Fruit fly (Drosophila melanogaster) whole organism, embryonic: ENCODE results near the gene CG5080.
A peak's percentile ranks its signal among the peaks of the same experiment; 100 is the strongest.

Experiments
- B-H1 ChIP-seq: fragments of 200-800 bp; sonication (Bioruptor generic); IDR thresholded peaks from 3 replicates; pipeline ENCODE4 v1.3.6; 2022; ENCODE audit warnings: missing biosample characterization, missing genetic modification characterization
- B-H2 ChIP-seq: fragments of 200-800 bp; sonication (Bioruptor generic); optimal IDR thresholded peaks from 2 replicates; lab custom pipeline; 2018; ENCODE audit warnings: missing biosample characterization, mild to moderate bottlenecking, missing genetic modification characterization
- BEAF-32 ChIP-seq: fragments of 200-800 bp; sonication (Bioruptor generic); optimal IDR thresholded peaks from 3 replicates; lab custom pipeline; 2017; ENCODE audit warnings: missing biosample characterization, missing genetic modification characterization, mild to moderate bottlenecking, moderate library complexity, missing genetic modification reagents
- CG11695 ChIP-seq: fragments of 200-800 bp; sonication (Bioruptor generic); IDR thresholded peaks from 3 replicates; pipeline ENCODE4 v1.3.6; 2022; ENCODE audit warnings: missing biosample characterization, missing genetic modification characterization
- CG12219 ChIP-seq: fragments of 200-800 bp; sonication (Bioruptor generic); optimal IDR thresholded peaks from 3 replicates; lab custom pipeline; 2018; ENCODE audit warnings: missing biosample characterization, mild to moderate bottlenecking, missing genetic modification characterization
- CG12236 ChIP-seq: fragments of 200-800 bp; sonication (Bioruptor generic); optimal IDR thresholded peaks from 2 replicates; lab custom pipeline; 2016; ENCODE audit warnings: missing biosample characterization, missing genetic modification characterization
- CG1233 ChIP-seq: fragments of 200-800 bp; sonication (Bioruptor generic); optimal IDR thresholded peaks from 4 replicates; lab custom pipeline; 2018; ENCODE audit warnings: missing biosample characterization, mild to moderate bottlenecking, missing genetic modification characterization
- CG13287 ChIP-seq: fragments of 200-800 bp; sonication (Bioruptor generic); IDR thresholded peaks from 2 replicates; pipeline ENCODE4 v1.3.6; 2022; ENCODE audit warnings: missing biosample characterization, missing genetic modification characterization; ENCODE audit not compliant: partially characterized antibody
- CG14710 ChIP-seq: fragments of 200-800 bp; sonication (Bioruptor generic); optimal IDR thresholded peaks from 3 replicates; lab custom pipeline; 2019; ENCODE audit warnings: missing biosample characterization, mild to moderate bottlenecking, missing genetic modification characterization, moderate library complexity
- CG1529 ChIP-seq: fragments of 200-800 bp; sonication (Bioruptor generic); optimal IDR thresholded peaks from 3 replicates; lab custom pipeline; 2018; ENCODE audit warnings: missing biosample characterization, missing genetic modification characterization
- CG1603 ChIP-seq: fragments of 200-800 bp; sonication (Bioruptor generic); optimal IDR thresholded peaks from 2 replicates; lab custom pipeline; 2019; ENCODE audit warnings: missing biosample characterization, mild to moderate bottlenecking, missing genetic modification characterization, moderate library complexity
- CG1647 ChIP-seq: fragments of 200-800 bp; sonication (Bioruptor generic); optimal IDR thresholded peaks from 3 replicates; lab custom pipeline; 2016; ENCODE audit warnings: missing biosample characterization, missing genetic modification characterization
- CG2712 ChIP-seq: fragments of 200-800 bp; optimal IDR thresholded peaks from 3 replicates; lab custom pipeline; 2019; ENCODE audit warnings: missing biosample characterization, mild to moderate bottlenecking, missing genetic modification characterization, moderate library complexity
- CG2875 ChIP-seq: fragments of 200-800 bp; sonication (Bioruptor generic); optimal IDR thresholded peaks from 2 replicates; lab custom pipeline; 2017; ENCODE audit warnings: missing biosample characterization, mild to moderate bottlenecking, missing genetic modification characterization, missing genetic modification reagents
- CG32532 ChIP-seq: fragments of 200-800 bp; sonication (Bioruptor generic); IDR thresholded peaks from 2 replicates; pipeline ENCODE4 v1.3.6; 2022; ENCODE audit warnings: missing biosample characterization, missing genetic modification characterization
- CG3281 ChIP-seq: fragments of 200-800 bp; sonication (Bioruptor generic); optimal IDR thresholded peaks from 3 replicates; lab custom pipeline; 2017; ENCODE audit warnings: missing biosample characterization, mild to moderate bottlenecking, missing genetic modification characterization
- CG4282 ChIP-seq: fragments of 200-800 bp; sonication (Bioruptor generic); optimal IDR thresholded peaks from 2 replicates; lab custom pipeline; 2016; ENCODE audit warnings: missing biosample characterization, missing genetic modification characterization
- CG6813 ChIP-seq: fragments of 200-800 bp; sonication (Bioruptor generic); optimal IDR thresholded peaks from 2 replicates; lab custom pipeline; 2017; ENCODE audit warnings: missing biosample characterization, missing genetic modification characterization, mild to moderate bottlenecking, moderate library complexity, missing genetic modification reagents
- CG7745 ChIP-seq: fragments of 200-800 bp; sonication (Bioruptor generic); optimal IDR thresholded peaks from 2 replicates; lab custom pipeline; 2018; ENCODE audit warnings: missing biosample characterization, mild to moderate bottlenecking, missing genetic modification characterization, moderate library complexity
- CG8924 ChIP-seq: fragments of 200-800 bp; optimal IDR thresholded peaks from 3 replicates; lab custom pipeline; 2019; ENCODE audit warnings: missing biosample characterization, mild to moderate bottlenecking, missing genetic modification characterization, moderate library complexity
- CG9609 ChIP-seq: fragments of 200-800 bp; sonication (Bioruptor generic); optimal IDR thresholded peaks from 3 replicates; lab custom pipeline; 2016; ENCODE audit warnings: missing biosample characterization, missing genetic modification characterization
- D19A ChIP-seq: fragments of 200-800 bp; optimal IDR thresholded peaks from 3 replicates; lab custom pipeline; 2019; ENCODE audit warnings: missing biosample characterization, mild to moderate bottlenecking, missing genetic modification characterization, moderate library complexity
- D19B ChIP-seq: fragments of 200-800 bp; sonication (Bioruptor generic); optimal IDR thresholded peaks from 2 replicates; lab custom pipeline; 2017; ENCODE audit warnings: missing biosample characterization, mild to moderate bottlenecking, missing genetic modification characterization
- Dp ChIP-seq: fragments of 200-800 bp; sonication (Bioruptor generic); optimal IDR thresholded peaks from 2 replicates; lab custom pipeline; 2018; ENCODE audit warnings: missing biosample characterization, mild to moderate bottlenecking, missing genetic modification characterization, moderate library complexity
- Ets97D ChIP-seq: fragments of 200-800 bp; sonication (Bioruptor generic); optimal IDR thresholded peaks from 3 replicates; lab custom pipeline; 2016; ENCODE audit warnings: missing biosample characterization, missing genetic modification characterization
- HmgZ ChIP-seq: fragments of 200-800 bp; sonication (Bioruptor generic); optimal IDR thresholded peaks from 2 replicates; lab custom pipeline; 2018; ENCODE audit warnings: missing biosample characterization, mild to moderate bottlenecking, missing genetic modification characterization
- Hr51 ChIP-seq, 2 experiments: fragments of 200-800 bp; sonication (Bioruptor generic); optimal IDR thresholded peaks; 2 replicates in 1 of 2; 3 replicates in 1 of 2; lab custom pipeline; 2016 to 2018; ENCODE audit warnings: missing biosample characterization in 2 of 2, missing genetic modification characterization in 2 of 2, mild to moderate bottlenecking in 1 of 2, moderate library complexity in 1 of 2
- Jarid2 ChIP-seq: fragments of 200-800 bp; sonication (Bioruptor generic); optimal IDR thresholded peaks from 3 replicates; lab custom pipeline; 2017; ENCODE audit warnings: mild to moderate bottlenecking, missing biosample characterization, missing genetic modification reagents, missing genetic modification characterization
- Kr ChIP-seq: fragments of 200-800 bp; sonication (Bioruptor generic); optimal IDR thresholded peaks from 2 replicates; lab custom pipeline; 2017; ENCODE audit warnings: missing biosample characterization, mild to moderate bottlenecking, missing genetic modification characterization
- Lhr ChIP-seq: fragments of 200-800 bp; sonication (Bioruptor generic); optimal IDR thresholded peaks from 3 replicates; lab custom pipeline; 2017; ENCODE audit warnings: mild to moderate bottlenecking, missing biosample characterization, missing genetic modification reagents, missing genetic modification characterization
- Tbp ChIP-seq: fragments of >200 bp; optimal IDR thresholded peaks from 2 replicates; lab custom pipeline; 2018; ENCODE audit warnings: missing biosample characterization, missing genetic modification characterization
- ara ChIP-seq: fragments of 200-800 bp; sonication (Bioruptor generic); IDR thresholded peaks from 2 replicates; pipeline ENCODE4 v1.3.6; 2022; ENCODE audit warnings: missing biosample characterization, missing genetic modification characterization
- bigmax ChIP-seq: fragments of 200-800 bp; sonication (Bioruptor generic); optimal IDR thresholded peaks from 2 replicates; lab custom pipeline; 2018; ENCODE audit warnings: missing biosample characterization, mild to moderate bottlenecking, missing genetic modification characterization
- cato ChIP-seq: fragments of 200-800 bp; sonication (Bioruptor generic); optimal IDR thresholded peaks from 2 replicates; lab custom pipeline; 2016; ENCODE audit warnings: missing biosample characterization, missing genetic modification characterization, borderline replicate concordance
- croc ChIP-seq: fragments of 200-800 bp; sonication (Bioruptor generic); conservative IDR thresholded peaks from 3 replicates; pipeline ENCODE4 v1.3.6; 2022; ENCODE audit warnings: missing biosample characterization, missing genetic modification characterization
- da ChIP-seq: fragments of 200-800 bp; sonication (Bioruptor generic); optimal IDR thresholded peaks from 2 replicates; lab custom pipeline; 2016; ENCODE audit warnings: missing biosample characterization, missing genetic modification characterization
- dan ChIP-seq: fragments of 200-800 bp; sonication (Bioruptor generic); IDR thresholded peaks from 2 replicates; pipeline ENCODE4 v1.3.6; 2022; ENCODE audit warnings: missing biosample characterization, missing genetic modification characterization
- dpn ChIP-seq, 2 experiments: fragments of 200-800 bp; sonication (Bioruptor generic); optimal IDR thresholded peaks; 3 replicates each; lab custom pipeline; 2016; ENCODE audit warnings: missing biosample characterization in 2 of 2, missing genetic modification characterization in 2 of 2
- ewg ChIP-seq: fragments of 200-800 bp; sonication (Bioruptor generic); optimal IDR thresholded peaks from 3 replicates; lab custom pipeline; 2017; ENCODE audit warnings: mild to moderate bottlenecking, missing biosample characterization, missing genetic modification reagents, missing genetic modification characterization
- exex ChIP-seq: fragments of 200-800 bp; sonication (Bioruptor generic); optimal IDR thresholded peaks from 4 replicates; lab custom pipeline; 2018; ENCODE audit warnings: missing biosample characterization, mild to moderate bottlenecking, missing genetic modification characterization, moderate library complexity
- fd64A ChIP-seq: fragments of 200-800 bp; sonication (Bioruptor generic); optimal IDR thresholded peaks from 3 replicates; lab custom pipeline; 2018; ENCODE audit warnings: missing biosample characterization, mild to moderate bottlenecking, missing genetic modification characterization
- gsb ChIP-seq: fragments of 200-800 bp; sonication (Bioruptor generic); IDR thresholded peaks from 2 replicates; pipeline ENCODE4 v1.3.6; 2022; ENCODE audit warnings: missing biosample characterization, missing genetic modification characterization
- nmo ChIP-seq: fragments of 200-800 bp; sonication (Bioruptor generic); optimal IDR thresholded peaks from 2 replicates; lab custom pipeline; 2018; ENCODE audit warnings: missing biosample characterization, mild to moderate bottlenecking, missing genetic modification characterization, moderate library complexity
- p53 ChIP-seq: fragments of 200-800 bp; sonication (Bioruptor generic); optimal IDR thresholded peaks from 2 replicates; lab custom pipeline; 2016; ENCODE audit warnings: missing biosample characterization, missing genetic modification characterization
- rib ChIP-seq: fragments of 200-800 bp; sonication (Bioruptor generic); IDR thresholded peaks from 2 replicates; pipeline ENCODE4 v1.3.6; 2022; ENCODE audit warnings: missing biosample characterization, missing genetic modification characterization
- sd ChIP-seq: fragments of 200-800 bp; sonication (Bioruptor generic); optimal IDR thresholded peaks from 3 replicates; lab custom pipeline; 2018; ENCODE audit warnings: missing biosample characterization, mild to moderate bottlenecking, missing genetic modification characterization, moderate library complexity
- slp2 ChIP-seq: fragments of 200-800 bp; sonication (Bioruptor generic); optimal IDR thresholded peaks from 2 replicates; lab custom pipeline; 2016; ENCODE audit warnings: missing biosample characterization, missing genetic modification characterization
- stc ChIP-seq: fragments of 200-800 bp; sonication (Bioruptor generic); IDR thresholded peaks from 2 replicates; pipeline ENCODE4 v1.3.6; 2022; ENCODE audit warnings: missing biosample characterization, missing genetic modification characterization
- tll ChIP-seq, 2 experiments: fragments of 200-800 bp in 1 of 2; fragments of >200 bp in 1 of 2; sonication (Bioruptor generic) in 1 of 2; optimal IDR thresholded peaks; 2 replicates each; lab custom pipeline; 2017 to 2019; ENCODE audit warnings: missing biosample characterization in 2 of 2, missing genetic modification characterization in 2 of 2, mild to moderate bottlenecking in 1 of 2, moderate library complexity in 1 of 2
- yki ChIP-seq: fragments of >200 bp; optimal IDR thresholded peaks from 3 replicates; lab custom pipeline; 2018
- zfh1 ChIP-seq: fragments of 200-800 bp; sonication (Bioruptor generic); IDR thresholded peaks from 3 replicates; pipeline ENCODE4 v1.3.6; 2022; ENCODE audit warnings: missing biosample characterization, missing genetic modification characterization

CG5080 gene

dm6 chr2L:1150554-1150953, 13.1 kb downstream of the CG5080 start, which contains the start of the genes Tfb4 and Vps29 (continued):
- TF ChIP-seq B-H2 (GFP tag; lab: Kevin White, UChicago) (peak; percentile 56), da (no peak), CG1647 (GFP tag; lab: Kevin White, UChicago) (no peak), fd64A (GFP tag; lab: Kevin White, UChicago) (no peak), CG4282 (GFP tag; lab: Kevin White, UChicago) (no peak), CG6813 (GFP tag; lab: Kevin White, UChicago) (no peak), bigmax (GFP tag; lab: Kevin White, UChicago) (no peak), Dp (GFP tag; lab: Kevin White, UChicago) (peak; percentile 65), CG9609 (GFP tag; lab: Kevin White, UChicago) (no peak), CG1233 (no peak), Lhr (no peak), gsb (no peak), sd (tag; lab: Kevin White, UChicago) (no peak), dpn (GFP tag; optimal IDR thresholded peaks at IDR 0.05; lab: Kevin White, UChicago) (peak; percentile 28 to 73), CG3281 (no peak), BEAF-32 (peak; percentile 66), ewg (no peak), CG32532 (peak; percentile 58), CG11695 (GFP tag; lab: Robert Waterston, UW) (0 out of 3 replicates have a peak, but pooled peaks have one; percentile 12), dan (no peak), CG7745 (tag; lab: Kevin White, UChicago) (no peak), slp2 (GFP tag; lab: Kevin White, UChicago) (no peak), zfh1 (peak; percentile 65; the same call in 2 of the 3 replicates), CG1529 (GFP tag; lab: Kevin White, UChicago) (no peak), Ets97D (GFP tag; lab: Kevin White, UChicago) (peak; percentile 40), Jarid2 (GFP tag; lab: Kevin White, UChicago) (no peak), ara (GFP tag; lab: Robert Waterston, UW) (peak; percentile 9; the same call in 1 of the 2 replicates), CG8924 (tag; lab: Kevin White, UChicago) (peak; percentile 39), exex (tag; lab: Kevin White, UChicago) (no peak), p53 (GFP tag; lab: Kevin White, UChicago) (peak; percentile 7), CG14710 (tag; lab: Kevin White, UChicago) (peak; percentile 52), CG2712 (tag; lab: Kevin White, UChicago) (peak; percentile 49), rib (GFP tag; lab: Robert Waterston, UW) (peak; percentile 62; the same call in 1 of the 2 replicates), CG12219 (GFP tag; lab: Kevin White, UChicago) (no peak), CG13287 (GFP tag; lab: Robert Waterston, UW) (peak; percentile 95), Hr51 (GFP tag; optimal IDR thresholded peaks at IDR 0.05; lab: Kevin White, UChicago) (no peak), tll (GFP tag; optimal IDR thresholded peaks at IDR 0.05; lab: Kevin White, UChicago) (no peak), yki (lab: Kevin White, UChicago) (no peak), Tbp (GFP tag; lab: Kevin White, UChicago) (no peak), nmo (GFP tag; lab: Kevin White, UChicago) (peak; percentile 3), HmgZ (tag; lab: Kevin White, UChicago) (peak; percentile 56), CG2875 (GFP tag; lab: Kevin White, UChicago) (no peak), D19B (GFP tag; lab: Kevin White, UChicago) (no peak), CG12236 (GFP tag; lab: Kevin White, UChicago) (no peak), D19A (tag; lab: Kevin White, UChicago) (no peak), B-H1 (GFP tag; lab: Robert Waterston, UW) (no peak; the same call in 2 of the 3 replicates), CG1603 (tag; lab: Kevin White, UChicago) (no peak), stc (GFP tag; lab: Robert Waterston, UW) (no peak), croc (GFP tag; lab: Robert Waterston, UW) (no peak), cato (GFP tag; lab: Kevin White, UChicago) (no peak), Kr (no peak)
